Worm (Caenorhabditis elegans) whole organism, L1 larva: ENCODE measurements around the gene mom-1.

Source experiments
- C04F5.9 ChIP-seq: sonication (generic microtip); optimal IDR thresholded peaks from 2 replicates; lab custom pipeline; 2016; ENCODE audit warnings: missing genetic modification characterization, missing compliant biosample characterization
- C16A3.4 ChIP-seq: fragments of 150-350 bp; optimal IDR thresholded peaks from 2 replicates; lab custom pipeline; 2014; ENCODE audit warnings: missing biosample characterization, missing genetic modification characterization
- C34B4.2 ChIP-seq: sonication (generic microtip); optimal IDR thresholded peaks from 2 replicates; lab custom pipeline; 2017; ENCODE audit warnings: mild to moderate bottlenecking, missing genetic modification characterization, missing compliant biosample characterization
- aha-1 ChIP-seq: fragments of 150-350 bp; optimal IDR thresholded peaks from 2 replicates; lab custom pipeline; 2014; ENCODE audit warnings: missing biosample characterization, missing genetic modification characterization
- alr-1 ChIP-seq: fragments of 200-800 bp; sonication (Bioruptor generic); optimal IDR thresholded peaks from 2 replicates; lab custom pipeline; 2018; ENCODE audit warnings: borderline replicate concordance, mild to moderate bottlenecking, missing genetic modification characterization, missing compliant biosample characterization
- ceh-8 ChIP-seq: fragments of 200-800 bp; sonication (Bioruptor generic); optimal IDR thresholded peaks from 2 replicates; lab custom pipeline; 2018; ENCODE audit warnings: mild to moderate bottlenecking, missing genetic modification characterization, moderate library complexity, missing compliant biosample characterization
- ceh-90 ChIP-seq: sonication (generic microtip); optimal IDR thresholded peaks from 2 replicates; lab custom pipeline; 2016; ENCODE audit warnings: missing genetic modification characterization, missing compliant biosample characterization
- ces-1 ChIP-seq: fragments of 150-350 bp; optimal IDR thresholded peaks from 2 replicates; lab custom pipeline; 2014; ENCODE audit warnings: missing biosample characterization, missing genetic modification reagents, missing genetic modification characterization
- dpl-1 ChIP-seq, 3 experiments: fragments of 150-350 bp in 2 of 3; sonication (generic microtip) in 1 of 3; optimal IDR thresholded peaks; 2 replicates each; lab custom pipeline; 2014 to 2017; ENCODE audit warnings: missing biosample characterization in 3 of 3, missing genetic modification characterization in 3 of 3, missing genetic modification reagents in 3 of 3
- efl-1 ChIP-seq, 4 experiments: fragments of 150-350 bp; optimal IDR thresholded peaks in 3 of 4; peaks in 1 of 4; 1 replicate in 1 of 4; 2 replicates in 3 of 4; lab custom pipeline; 2014; ENCODE audit warnings: missing biosample characterization in 2 of 4, missing genetic modification characterization in 2 of 4, missing genetic modification reagents in 2 of 4
- efl-3 ChIP-seq: fragments of 200-800 bp; sonication (Bioruptor generic); optimal IDR thresholded peaks from 2 replicates; lab custom pipeline; 2018; ENCODE audit warnings: mild to moderate bottlenecking, missing genetic modification characterization, missing compliant biosample characterization
- egl-13 ChIP-seq: sonication (generic microtip); optimal IDR thresholded peaks from 2 replicates; lab custom pipeline; 2016; ENCODE audit warnings: missing genotype, missing genetic modification reagents, missing genetic modification characterization, missing compliant biosample characterization
- egl-27 ChIP-seq, 2 experiments: fragments of 150-350 bp in 1 of 2; sonication (generic microtip); optimal IDR thresholded peaks; 3 replicates each; lab custom pipeline; 2017 to 2018; ENCODE audit warnings: missing biosample characterization in 2 of 2, missing genetic modification characterization in 2 of 2, missing genetic modification reagents in 2 of 2
- elt-3 ChIP-seq, 6 experiments: fragments of 150-350 bp in 1 of 6; sonication (generic microtip); optimal IDR thresholded peaks; 2 replicates each; lab custom pipeline; 2017 to 2018; ENCODE audit warnings: missing biosample characterization in 6 of 6, missing genetic modification characterization in 6 of 6, inconsistent platforms in 1 of 6
- ets-5 ChIP-seq: fragments of 200-800 bp; sonication (Bioruptor generic); IDR thresholded peaks from 2 replicates; pipeline ENCODE4 v1.3.6; 2022; ENCODE audit warnings: missing genetic modification characterization, missing compliant biosample characterization
- fkh-10 ChIP-seq: sonication (generic microtip); optimal IDR thresholded peaks from 2 replicates; lab custom pipeline; 2017; ENCODE audit warnings: missing biosample characterization, missing genetic modification reagents, missing genetic modification characterization
- fkh-4 ChIP-seq: sonication (generic microtip); optimal IDR thresholded peaks from 2 replicates; lab custom pipeline; 2016; ENCODE audit warnings: missing compliant biosample characterization, missing genetic modification characterization, borderline replicate concordance
- grh-1 ChIP-seq: fragments of 200-800 bp; sonication (Bioruptor generic); IDR thresholded peaks from 2 replicates; pipeline ENCODE4 v1.3.6; 2022; ENCODE audit warnings: missing genetic modification reagents, missing genetic modification characterization, missing compliant biosample characterization
- hlh-4 ChIP-seq: sonication (generic microtip); optimal IDR thresholded peaks from 2 replicates; lab custom pipeline; 2016; ENCODE audit warnings: mild to moderate bottlenecking, missing genetic modification characterization, missing compliant biosample characterization
- jun-1 ChIP-seq: fragments of 150-350 bp; optimal IDR thresholded peaks from 2 replicates; lab custom pipeline; 2014; ENCODE audit warnings: missing biosample characterization, missing genetic modification reagents, missing genetic modification characterization
- lin-13 ChIP-seq: fragments of 150-350 bp; optimal IDR thresholded peaks from 2 replicates; lab custom pipeline; 2014; ENCODE audit warnings: missing biosample characterization, missing genetic modification reagents, missing genetic modification characterization
- lin-14 ChIP-seq: fragments of 200-800 bp; sonication (Bioruptor generic); optimal IDR thresholded peaks from 2 replicates; lab custom pipeline; 2018; ENCODE audit warnings: mild to moderate bottlenecking, missing genetic modification characterization, moderate library complexity, missing compliant biosample characterization
- lin-35 ChIP-seq, 2 experiments: fragments of 150-350 bp; optimal IDR thresholded peaks; 2 replicates each; lab custom pipeline; 2014; ENCODE audit warnings: missing biosample characterization in 2 of 2, missing genetic modification characterization in 2 of 2, missing genetic modification reagents in 2 of 2
- lin-39 ChIP-seq: fragments of 150-350 bp; optimal IDR thresholded peaks from 2 replicates; lab custom pipeline; 2014; ENCODE audit warnings: missing biosample characterization, missing genetic modification reagents, missing genetic modification characterization
- mef-2 ChIP-seq: fragments of 150-350 bp; optimal IDR thresholded peaks from 2 replicates; lab custom pipeline; 2014; ENCODE audit warnings: missing biosample characterization, missing genetic modification characterization
- mep-1 ChIP-seq: fragments of 150-350 bp; optimal IDR thresholded peaks from 2 replicates; lab custom pipeline; 2014; ENCODE audit warnings: missing biosample characterization, missing genetic modification characterization
- nhr-20 ChIP-seq: sonication (generic microtip); optimal IDR thresholded peaks from 2 replicates; lab custom pipeline; 2016; ENCODE audit warnings: mild to moderate bottlenecking, missing genetic modification characterization, missing compliant biosample characterization
- nhr-237 ChIP-seq: fragments of 150-350 bp; optimal IDR thresholded peaks from 2 replicates; lab custom pipeline; 2014; ENCODE audit warnings: missing biosample characterization, missing genetic modification characterization
- nhr-47 ChIP-seq: sonication (generic microtip); optimal IDR thresholded peaks from 2 replicates; lab custom pipeline; 2016; ENCODE audit warnings: mild to moderate bottlenecking, missing genetic modification characterization, moderate library complexity, missing compliant biosample characterization
- nhr-71 ChIP-seq: sonication (generic microtip); optimal IDR thresholded peaks from 2 replicates; lab custom pipeline; 2016; ENCODE audit warnings: mild to moderate bottlenecking, missing genetic modification characterization, moderate library complexity, missing compliant biosample characterization
- nhr-76 ChIP-seq: sonication (generic microtip); optimal IDR thresholded peaks from 2 replicates; lab custom pipeline; 2017; ENCODE audit warnings: missing biosample characterization, missing genetic modification characterization
- nhr-77 ChIP-seq: fragments of 150-350 bp; optimal IDR thresholded peaks from 2 replicates; lab custom pipeline; 2014; ENCODE audit warnings: missing biosample characterization, missing genetic modification characterization
- nhr-84 ChIP-seq: sonication (generic microtip); optimal IDR thresholded peaks from 2 replicates; lab custom pipeline; 2017; ENCODE audit warnings: missing biosample characterization, missing genetic modification characterization
- nhr-85 ChIP-seq: sonication (generic microtip); peaks from one replicate; lab custom pipeline; 2016; ENCODE audit warnings: missing genetic modification characterization, inconsistent platforms, missing compliant biosample characterization
- nhr-90 ChIP-seq: sonication (generic microtip); optimal IDR thresholded peaks from 2 replicates; lab custom pipeline; 2016; ENCODE audit warnings: mild to moderate bottlenecking, missing genetic modification characterization, missing compliant biosample characterization; ENCODE audit not compliant: poor library complexity
- pag-3 ChIP-seq: sonication (generic microtip); optimal IDR thresholded peaks from 2 replicates; lab custom pipeline; 2017; ENCODE audit warnings: missing genetic modification characterization, mild to moderate bottlenecking, missing compliant biosample characterization, antibody characterized with exemption, borderline replicate concordance; ENCODE audit not compliant: insufficient read depth
- pqm-1 ChIP-seq: sonication (generic microtip); optimal IDR thresholded peaks from 3 replicates; lab custom pipeline; 2017; ENCODE audit warnings: missing biosample characterization, missing genetic modification characterization
- rnt-1 ChIP-seq: sonication (generic microtip); optimal IDR thresholded peaks from 2 replicates; lab custom pipeline; 2016; ENCODE audit warnings: mild to moderate bottlenecking, missing genetic modification characterization, moderate library complexity, missing compliant biosample characterization
- snpc-4 ChIP-seq: fragments of 150-350 bp; optimal IDR thresholded peaks from 2 replicates; lab custom pipeline; 2014; ENCODE audit warnings: missing biosample characterization, missing genetic modification characterization
- snu-23 ChIP-seq: sonication (generic microtip); optimal IDR thresholded peaks from 2 replicates; lab custom pipeline; 2016; ENCODE audit warnings: missing genetic modification characterization, missing compliant biosample characterization
- sox-4 ChIP-seq: sonication (generic microtip); optimal IDR thresholded peaks from 2 replicates; lab custom pipeline; 2016; ENCODE audit warnings: missing genetic modification characterization, missing compliant biosample characterization
- sptf-1 ChIP-seq: fragments of 150-350 bp; optimal IDR thresholded peaks from 2 replicates; lab custom pipeline; 2014; ENCODE audit warnings: missing biosample characterization, missing genetic modification characterization
- swsn-7 ChIP-seq: sonication (generic microtip); optimal IDR thresholded peaks from 2 replicates; lab custom pipeline; 2016; ENCODE audit warnings: missing genetic modification characterization, missing compliant biosample characterization
- tbx-2 ChIP-seq: sonication (generic microtip); optimal IDR thresholded peaks from 2 replicates; lab custom pipeline; 2016; ENCODE audit warnings: missing genetic modification characterization, missing compliant biosample characterization
- unc-130 ChIP-seq: fragments of 150-350 bp; optimal IDR thresholded peaks from 2 replicates; lab custom pipeline; 2017; ENCODE audit warnings: missing biosample characterization, missing genetic modification characterization, inconsistent platforms
- unc-30 ChIP-seq: sonication (generic microtip); optimal IDR thresholded peaks from 2 replicates; lab custom pipeline; 2017; ENCODE audit warnings: missing biosample characterization, missing genetic modification characterization
- unc-62 ChIP-seq: fragments of 150-350 bp; optimal IDR thresholded peaks from 2 replicates; lab custom pipeline; 2014; ENCODE audit warnings: missing biosample characterization, missing genetic modification reagents, missing genetic modification characterization
- unc-86 ChIP-seq: sonication (generic microtip); optimal IDR thresholded peaks from 2 replicates; lab custom pipeline; 2016; ENCODE audit warnings: missing genetic modification characterization, missing compliant biosample characterization
- unc-98 ChIP-seq: fragments of 200-800 bp; sonication (Bioruptor generic); IDR thresholded peaks from 2 replicates; pipeline ENCODE4 v1.3.6; 2022; ENCODE audit warnings: missing genetic modification characterization, missing compliant biosample characterization
- vab-15 ChIP-seq: sonication (generic microtip); optimal IDR thresholded peaks from 2 replicates; lab custom pipeline; 2017; ENCODE audit warnings: missing genotype, mild to moderate bottlenecking, missing genetic modification characterization, missing compliant biosample characterization
- zag-1 ChIP-seq: fragments of 150-350 bp; optimal IDR thresholded peaks from 2 replicates; lab custom pipeline; 2014; ENCODE audit warnings: missing biosample characterization, missing genetic modification characterization
- ztf-4 ChIP-seq: fragments of 150-350 bp; optimal IDR thresholded peaks from 2 replicates; lab custom pipeline; 2014; ENCODE audit warnings: missing biosample characterization, missing genetic modification characterization

The mom-1 gene

ce11 chrX:6296402-6296844 is 3.5 kb downstream of the mom-1 start (continued):
- TF ChIP-seq swsn-7 (peak; percentile 99), snpc-4 (tag; lab: Kevin White, UChicago) (peak; percentile 85), snu-23 (GFP tag; lab: Kevin White, UChicago) (peak; percentile 100), sptf-1 (no peak), unc-130 (tag; lab: Kevin White, UChicago) (peak; percentile 77), zag-1 (tag; lab: Kevin White, UChicago) (peak; percentile 66), nhr-71 (peak; percentile 99), nhr-90 (peak; percentile 100), tbx-2 (peak; percentile 99), C16A3.4 (tag; lab: Kevin White, UChicago) (peak; percentile 99), efl-1 (optimal IDR thresholded peaks at IDR 0.05; lab: Kevin White, UChicago) (peak; percentile 83 to 91), efl-1 (GFP tag; optimal IDR thresholded peaks at IDR 0.05 in 1 of 2; lab: Kevin White, UChicago) (peak; percentile 71 to 96), dpl-1 (GFP tag; optimal IDR thresholded peaks at IDR 0.05; lab: Kevin White, UChicago) (peak; percentile 54 to 71 (median 55)), egl-27 (tag; optimal IDR thresholded peaks at IDR 0.05; lab: Kevin White, UChicago) (peak; percentile 88 to 97), jun-1 (tag; lab: Kevin White, UChicago) (peak; percentile 100), pqm-1 (tag; lab: Kevin White, UChicago) (peak; percentile 98), rnt-1 (tag; lab: Kevin White, UChicago) (peak; percentile 98), ces-1 (peak; percentile 96), lin-14 (peak; percentile 98), lin-39 (peak; percentile 99), elt-3 (tag; optimal IDR thresholded peaks at IDR 0.05; lab: Kevin White, UChicago) (peak; percentile 58 to 100 (median 96)), vab-15 (tag; lab: Kevin White, UChicago) (peak; percentile 81), unc-98 (peak; percentile 81), nhr-20 (tag; lab: Kevin White, UChicago) (peak; percentile 99), pag-3 (tag; lab: Kevin White, UChicago) (no peak), ztf-4 (tag; lab: Kevin White, UChicago) (peak; percentile 99), egl-13 (tag; lab: Kevin White, UChicago) (peak; percentile 99), nhr-85 (peak; percentile 99), sox-4 (tag; lab: Kevin White, UChicago) (peak; percentile 99), mep-1 (peak; percentile 99), nhr-77 (tag; lab: Kevin White, UChicago) (peak; percentile 99), C34B4.2 (tag; lab: Kevin White, UChicago) (no peak), nhr-47 (tag; lab: Kevin White, UChicago) (peak; percentile 100), mef-2 (peak; percentile 90), lin-35 (GFP tag; optimal IDR thresholded peaks at IDR 0.05; lab: Kevin White, UChicago) (peak; percentile 82 to 93), ceh-90 (tag; lab: Kevin White, UChicago) (peak; percentile 55), aha-1 (tag; lab: Kevin White, UChicago) (peak; percentile 53), C04F5.9 (tag; lab: Kevin White, UChicago) (peak; percentile 92), ceh-8 (peak; percentile 99), efl-3 (GFP tag; lab: Kevin White, UChicago) (peak; percentile 97), grh-1 (GFP tag; lab: Robert Waterston, UW) (peak; percentile 98), nhr-76 (peak; percentile 97), nhr-84 (tag; lab: Kevin White, UChicago) (peak; percentile 52), hlh-4 (tag; lab: Kevin White, UChicago) (peak; percentile 68), fkh-4 (tag; lab: Kevin White, UChicago) (peak; percentile 92), unc-30 (tag; lab: Kevin White, UChicago) (peak; percentile 96), ets-5 (GFP tag; lab: Robert Waterston, UW) (no peak), alr-1 (tag; lab: Kevin White, UChicago) (no peak), nhr-237 (tag; lab: Kevin White, UChicago) (peak; percentile 98), lin-13 (GFP tag; lab: Kevin White, UChicago) (peak; percentile 95), fkh-10 (GFP tag; lab: Kevin White, UChicago) (peak; percentile 100), unc-62 (GFP tag; lab: Kevin White, UChicago) (no peak), unc-86 (tag; lab: Kevin White, UChicago) (peak; percentile 98)
